Fruit fly (Drosophila melanogaster) whole organism, larva: ENCODE results near the gene BCAS2.
A peak's percentile ranks its signal among the peaks of the same experiment; 100 is the strongest.

Source experiments
- noc ChIP-seq: fragments of 200-800 bp; sonication (Bioruptor generic); optimal IDR thresholded peaks from 3 replicates; lab custom pipeline; 2019; ENCODE audit warnings: missing biosample characterization, mild to moderate bottlenecking, missing genetic modification characterization, moderate library complexity

BCAS2 gene

DNA sequence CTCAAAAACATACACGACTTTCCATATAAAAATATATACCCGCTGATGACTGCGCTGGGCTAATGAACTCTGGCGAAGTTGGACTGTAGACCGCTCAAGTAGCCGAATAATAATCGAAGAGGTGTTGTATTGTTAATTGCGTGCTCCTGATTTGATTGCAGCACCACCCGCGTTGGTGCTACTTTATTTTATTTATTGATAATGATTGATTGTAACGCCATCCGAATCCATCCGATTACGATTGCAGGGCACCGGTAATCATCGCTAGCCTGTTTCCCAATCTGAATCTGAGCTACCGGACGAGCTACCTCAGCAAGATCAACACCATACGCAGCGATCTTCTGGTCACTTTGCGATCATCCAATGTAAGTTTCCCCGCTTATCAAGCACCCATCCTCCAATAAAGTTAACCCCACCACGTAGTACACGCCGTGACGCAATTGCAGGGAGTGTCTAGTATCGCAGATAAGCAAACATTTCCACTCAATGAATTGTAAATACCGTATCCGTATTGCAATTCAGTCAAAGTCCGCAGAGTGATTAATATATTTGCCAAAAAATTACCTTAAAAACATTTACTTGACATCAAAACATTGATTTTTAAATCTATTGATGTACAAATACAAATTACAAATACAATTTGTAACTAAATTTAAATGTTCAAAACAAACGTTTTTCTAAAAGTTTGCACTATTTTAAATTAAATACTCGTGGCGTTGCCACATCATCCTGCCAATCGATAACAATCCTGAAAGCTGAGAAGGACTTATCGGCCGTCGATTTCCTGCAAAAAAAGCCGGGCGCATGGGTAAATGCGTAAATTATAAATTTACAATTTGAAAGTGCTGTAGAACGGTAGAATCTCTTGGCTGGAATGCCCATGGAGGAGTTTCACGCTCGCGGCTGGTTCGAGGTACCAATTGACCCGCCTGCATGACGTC is 7.1 kb upstream of the BCAS2 start:
- TF ChIP-seq noc (tag; lab: Kevin White, UChicago) = no peak

DNA sequence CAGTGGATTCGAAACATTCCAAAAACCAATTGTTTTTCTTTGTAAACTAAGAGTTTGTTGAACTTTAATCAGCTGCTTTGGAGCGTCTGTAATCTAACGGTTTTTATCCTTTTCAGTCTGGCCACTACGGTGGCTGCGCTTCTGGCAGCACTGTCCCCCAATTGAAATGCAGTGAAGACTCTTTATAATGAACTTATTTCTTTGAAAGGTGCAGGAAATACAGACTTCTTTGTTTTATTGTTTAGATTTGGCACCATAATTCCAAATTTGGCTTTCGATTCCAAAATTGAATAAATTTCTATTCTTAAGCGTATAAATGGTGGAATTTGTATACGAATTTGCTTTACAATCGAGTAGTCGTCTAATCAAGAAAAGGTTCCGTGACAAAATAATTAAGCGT is 6.0 kb upstream of the BCAS2 start, which contains the start of gene nenya:
TSS of gene nenya (minus strand) at position 35 of the 400 bp plus-strand sequence.
- TF ChIP-seq noc (tag; lab: Kevin White, UChicago) = no peak

DNA sequence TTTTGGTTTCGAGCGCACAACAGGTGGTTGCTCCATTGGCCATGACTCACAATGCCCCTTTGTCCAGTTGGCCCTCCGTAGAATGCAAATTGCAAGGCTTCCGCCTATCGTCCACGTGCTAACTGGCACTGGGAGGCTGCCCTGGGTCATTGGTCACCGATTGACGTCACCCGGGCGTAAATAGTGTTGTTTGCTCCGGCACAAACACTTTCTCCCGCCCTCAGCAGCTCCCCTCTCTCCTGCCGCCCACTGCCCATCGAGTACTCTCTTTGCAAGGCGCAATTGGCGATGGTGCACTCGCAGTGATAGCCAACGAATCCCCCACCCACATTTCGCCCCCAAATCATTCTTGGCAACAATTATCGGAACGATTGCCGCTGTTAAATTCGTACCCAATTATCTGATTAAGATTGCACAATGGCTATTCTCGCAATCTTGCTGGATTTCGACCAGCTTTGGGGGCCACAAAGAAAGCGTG is 4.6 kb upstream of the BCAS2 start:
- no peak for TF ChIP-seq noc (tag; lab: Kevin White, UChicago)

DNA sequence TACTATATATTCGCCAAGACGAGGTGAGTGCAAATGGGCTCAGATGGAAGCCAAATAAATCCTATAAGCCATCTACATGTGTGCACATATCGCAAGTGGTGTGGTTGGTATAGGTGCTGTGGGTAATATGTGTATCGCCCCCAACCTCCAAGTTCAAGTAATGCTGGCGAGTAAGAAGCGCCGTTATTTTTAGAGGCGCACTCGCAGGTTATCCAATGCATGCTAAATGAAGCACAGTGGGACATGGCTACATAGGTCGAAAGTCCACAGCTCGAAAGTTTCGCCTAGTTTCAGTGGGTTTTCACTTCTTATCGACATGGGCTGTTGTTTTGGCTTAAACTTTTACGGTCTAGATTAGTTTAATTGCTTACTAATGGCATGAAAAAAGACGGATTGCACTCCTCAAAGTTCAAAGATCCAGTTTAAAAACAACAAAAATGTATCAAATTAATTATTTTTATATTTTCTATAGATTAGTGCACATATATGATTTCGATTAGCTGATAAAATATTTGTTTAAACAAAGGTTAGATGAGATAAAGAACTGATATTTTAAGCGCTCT is 3.9 kb upstream of the BCAS2 start:
- TF ChIP-seq noc (tag; lab: Kevin White, UChicago) = no peak

DNA sequence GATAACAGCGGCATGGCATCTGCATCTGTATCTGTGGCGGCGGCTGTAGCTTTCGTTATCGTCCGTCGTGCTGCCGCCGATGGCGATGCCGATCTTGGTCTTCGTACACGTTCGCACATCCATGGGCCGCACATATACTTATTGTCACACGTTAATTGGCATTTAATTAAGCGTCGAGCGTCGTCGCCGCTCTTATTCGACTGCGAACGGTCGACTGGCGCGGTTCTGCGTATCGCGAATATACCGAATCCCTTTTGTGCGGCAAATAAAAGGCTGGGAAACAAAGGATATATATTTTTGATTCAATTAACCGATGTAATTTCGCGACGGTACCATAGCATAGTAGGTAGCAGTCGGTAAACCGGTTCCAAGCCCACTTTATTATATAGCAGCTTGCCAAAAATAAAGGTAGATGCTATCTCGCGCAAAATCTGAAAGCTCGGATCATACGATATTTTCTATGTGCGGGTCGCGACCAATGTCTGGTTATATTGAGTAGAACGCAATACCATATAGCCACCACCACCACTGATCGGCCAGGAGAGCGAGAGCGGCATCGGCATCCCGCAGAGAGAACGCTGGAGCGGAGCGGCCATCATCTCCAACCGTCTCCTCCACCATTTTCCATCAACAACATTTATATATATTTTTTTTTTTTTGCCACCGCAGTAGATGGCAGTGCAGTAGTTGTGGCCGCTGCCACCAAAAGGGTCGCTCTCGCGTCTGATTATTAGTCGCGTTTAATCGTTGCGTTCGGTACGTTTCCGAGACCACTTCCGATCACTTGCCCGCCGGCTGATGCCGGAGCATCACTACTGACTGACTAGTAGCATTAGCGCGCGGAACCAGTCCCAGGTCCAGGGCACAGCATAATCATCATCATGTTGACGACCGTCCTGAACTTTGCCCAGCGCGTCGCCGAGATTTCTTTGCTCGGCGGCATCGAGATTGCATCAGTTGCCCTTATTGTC is 3.1 kb upstream of the BCAS2 start, which contains the start of gene mino:
TSS of gene mino (plus strand) at position 192 of the 971 bp plus-strand sequence.
- TF ChIP-seq noc (tag; lab: Kevin White, UChicago) = peak; percentile 69

DNA sequence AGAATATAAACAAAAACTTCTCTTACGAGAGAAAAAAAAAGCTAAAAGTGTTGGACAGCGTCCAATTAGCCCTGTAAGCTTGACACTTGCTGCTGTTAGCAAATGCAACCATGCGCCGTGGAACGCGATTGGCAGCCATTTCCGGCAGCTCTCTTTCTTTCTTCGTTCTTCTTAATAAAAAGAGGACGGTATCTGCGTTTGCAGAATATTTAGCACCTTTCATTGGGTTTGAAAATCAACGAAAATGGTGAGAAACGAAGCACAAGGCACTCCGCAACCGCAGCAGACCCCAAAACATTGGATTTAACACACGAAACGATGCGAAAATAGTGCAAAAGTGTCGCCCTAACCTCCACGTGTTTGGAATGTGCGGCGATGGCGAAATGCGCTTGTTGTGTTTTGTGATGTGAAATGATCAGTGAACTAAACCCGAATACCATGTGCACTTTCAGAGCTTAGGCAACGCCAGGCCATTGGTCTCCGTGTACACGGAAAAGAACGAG is 568 bp upstream of the BCAS2 start, which contains the start of gene RpL4:
TSS of gene RpL4 (plus strand) at position 149 of the 503 bp plus-strand sequence.
- TF ChIP-seq noc (tag; lab: Kevin White, UChicago) = peak; percentile 44

DNA sequence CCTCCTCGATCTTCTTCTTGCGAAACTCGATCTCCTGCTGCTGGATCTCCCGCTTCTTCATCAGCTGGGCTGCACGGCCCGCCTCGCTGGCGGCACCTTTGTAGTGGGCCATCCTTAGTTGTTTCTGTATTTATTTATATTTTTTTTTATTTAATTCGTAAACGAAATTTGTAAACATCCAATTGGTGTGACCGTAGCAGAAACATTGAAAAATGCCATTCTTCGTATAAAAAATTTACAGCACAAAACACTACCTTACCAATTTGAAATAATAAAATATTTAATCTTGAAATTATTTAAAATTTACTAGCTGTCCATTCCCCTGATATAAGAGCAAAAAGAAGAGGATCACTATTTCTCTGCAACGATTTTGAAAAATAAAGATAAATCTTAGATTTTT is 1.3 kb downstream of the BCAS2 start, which contains the start of gene CG12259:
TSS of gene CG12259 (minus strand) at position 207 of the 400 bp plus-strand sequence.
- TF ChIP-seq noc (tag; lab: Kevin White, UChicago) = no peak

DNA sequence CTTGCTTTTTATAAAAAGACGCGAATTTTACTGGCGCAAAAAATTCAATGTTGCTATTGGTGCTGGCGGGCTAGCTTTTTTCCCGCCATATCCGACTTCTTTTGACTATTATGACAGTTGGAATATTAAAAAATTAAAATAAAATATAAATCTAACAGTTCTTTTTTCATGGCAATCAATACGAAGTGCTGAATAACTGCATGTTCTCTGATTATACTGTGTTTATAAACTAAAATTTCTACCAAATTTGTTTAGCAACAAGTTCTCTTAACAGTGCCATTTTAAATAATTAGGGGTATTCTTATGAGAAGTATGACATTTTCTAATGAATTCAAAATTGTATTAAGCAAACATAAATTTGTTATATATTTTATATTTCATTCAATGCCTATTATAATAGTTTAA is 2.8 kb downstream of the BCAS2 start, which contains the start of gene Boh1:
TSS of gene Boh1 (minus strand) at position 76 of the 405 bp plus-strand sequence.
- peak; percentile 38 for TF ChIP-seq noc (tag; lab: Kevin White, UChicago)

DNA sequence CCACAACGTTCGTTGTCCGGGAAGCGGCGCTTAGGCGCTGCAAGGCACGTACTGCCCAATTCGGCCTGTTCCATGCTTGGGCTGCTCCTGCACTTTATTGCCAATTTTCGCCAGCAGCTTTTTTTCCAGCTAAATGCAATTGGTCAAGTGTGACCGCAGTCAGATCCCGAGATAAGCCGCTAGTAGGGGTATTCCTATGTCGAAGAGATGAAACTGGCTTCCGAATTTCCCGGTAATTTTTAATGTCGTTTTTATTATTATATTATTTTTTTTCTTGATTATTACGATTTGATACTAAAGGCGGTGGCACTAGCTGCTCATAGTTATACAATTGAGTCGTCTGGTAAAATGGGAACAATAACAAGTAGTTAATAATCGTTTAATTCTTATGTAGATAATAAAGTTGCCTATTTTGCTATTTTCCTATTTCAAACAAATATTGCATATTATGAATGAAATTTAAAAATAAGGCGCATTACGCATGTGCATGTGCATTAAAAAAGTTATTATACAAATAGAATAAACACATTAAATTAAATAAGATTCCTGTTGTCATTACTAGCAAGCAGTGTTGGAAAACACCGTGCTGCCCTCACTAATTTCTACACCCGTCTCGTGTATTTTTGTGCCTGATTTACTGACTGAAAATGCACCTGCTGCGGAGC is 5.7 kb downstream of the BCAS2 start, which contains the start of the genes CG5003 and mRpS22:
TSS of gene CG5003 (minus strand) at position 162 of the 665 bp plus-strand sequence.
TSS of gene mRpS22 (plus strand) at position 554 of the 665 bp plus-strand sequence.
- TF ChIP-seq noc (tag; lab: Kevin White, UChicago) = peak; percentile 58

DNA sequence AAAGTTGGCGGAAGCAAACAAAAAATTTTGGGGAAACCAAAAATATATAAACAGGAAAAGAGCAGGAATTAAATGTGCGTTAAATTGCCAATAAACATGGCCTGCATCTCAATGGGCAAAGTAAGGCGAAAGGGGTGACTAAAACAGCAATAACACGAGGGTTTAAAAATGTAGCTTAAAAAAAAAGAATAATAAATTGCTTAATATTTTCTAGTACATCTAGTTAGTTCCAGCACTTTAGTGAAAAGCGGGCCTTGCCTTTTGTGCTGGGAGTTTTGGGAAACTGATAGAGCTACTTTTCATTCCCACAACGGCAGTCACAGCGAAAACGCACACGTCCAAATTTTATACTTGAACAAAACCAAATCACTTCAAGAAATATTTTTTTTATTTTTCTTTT is 10.0 kb downstream of the BCAS2 start, which contains the start of gene mil:
TSS of gene mil (plus strand) at position 301 of the 400 bp plus-strand sequence.
- TF ChIP-seq noc (tag; lab: Kevin White, UChicago) = no peak

DNA sequence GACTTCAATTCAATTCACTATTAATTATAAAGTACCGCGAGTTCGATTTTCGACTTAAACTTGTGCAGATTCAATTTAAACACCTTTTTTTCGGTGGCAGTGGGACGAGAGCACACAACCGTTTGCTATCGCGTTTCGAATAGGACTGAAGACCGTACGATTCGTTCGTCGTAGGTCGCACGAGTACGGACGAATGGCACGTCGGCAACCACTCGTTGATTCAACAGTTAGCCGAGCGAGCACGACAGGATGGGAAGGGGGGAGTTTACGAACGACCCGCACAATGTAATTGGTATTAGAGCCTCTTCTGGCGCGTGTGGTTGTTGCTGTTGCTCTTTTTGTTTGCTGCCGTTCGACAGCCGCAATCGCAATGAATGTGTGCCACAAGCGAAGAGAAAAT is 16.5 kb downstream of the BCAS2 start, which contains the start of gene CG34353:
TSS of gene CG34353 (minus strand) at position 149 of the 400 bp plus-strand sequence.
- TF ChIP-seq noc (tag; lab: Kevin White, UChicago) = no peak

DNA sequence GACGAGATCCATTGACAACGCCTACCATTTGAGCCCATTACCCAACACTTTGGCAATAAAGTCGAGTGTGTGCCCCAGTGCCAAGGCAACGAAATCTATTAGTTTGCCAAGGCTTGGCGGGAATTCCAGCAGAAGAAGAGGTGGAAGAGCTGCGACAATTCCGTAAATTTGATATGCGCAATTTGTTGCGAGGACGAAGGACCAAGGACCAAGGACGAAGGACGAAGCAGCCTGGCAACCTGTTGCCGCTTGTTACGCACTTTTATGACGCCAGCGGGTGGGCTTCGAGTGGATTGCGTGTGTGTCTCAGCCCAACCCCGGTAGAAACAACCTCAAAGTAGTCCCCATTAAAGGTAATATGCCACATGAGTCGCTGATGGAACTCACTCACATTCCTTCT is 34.0 kb downstream of the BCAS2 start:
- TF ChIP-seq noc (tag; lab: Kevin White, UChicago) = no peak

DNA sequence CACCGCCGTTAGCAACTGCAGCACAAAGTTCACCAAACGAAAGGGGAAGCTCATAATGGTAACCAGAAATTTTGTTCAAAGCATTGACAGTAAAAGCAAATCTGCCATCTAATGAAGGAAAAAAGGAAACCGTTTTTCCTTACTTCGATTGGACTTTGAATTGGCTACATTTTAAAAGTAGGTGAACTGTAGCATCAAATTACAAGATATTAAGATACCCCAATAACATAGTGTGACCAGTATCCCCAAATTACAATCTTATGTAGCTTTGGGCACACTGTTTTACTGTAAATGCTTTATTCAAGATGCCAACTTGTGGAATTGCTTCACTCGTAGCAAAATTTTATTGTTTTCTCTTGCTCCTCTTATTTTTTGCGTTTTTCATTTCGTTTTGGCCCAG is 49.9 kb downstream of the BCAS2 start, which contains the start of gene CG12426:
TSS of gene CG12426 (minus strand) at position 101 of the 400 bp plus-strand sequence.
- no peak for TF ChIP-seq noc (tag; lab: Kevin White, UChicago)
